Fruit fly (Drosophila melanogaster) whole organism, embryonic: Measurements from ENCODE around the gene asl.

Experiments used
- ATbp ChIP-seq: fragments of 200-800 bp; sonication (Bioruptor generic); optimal IDR thresholded peaks from 2 replicates; lab custom pipeline; 2017; ENCODE audit warnings: missing biosample characterization, mild to moderate bottlenecking, missing genetic modification characterization, missing genetic modification reagents
- Atf3 ChIP-seq: fragments of 200-800 bp; sonication (Bioruptor generic); optimal IDR thresholded peaks from 3 replicates; lab custom pipeline; 2016; ENCODE audit warnings: missing biosample characterization, missing genetic modification characterization
- Atf6 ChIP-seq: fragments of 200-800 bp; sonication (Bioruptor generic); IDR thresholded peaks from 2 replicates; pipeline ENCODE4 v1.3.6; 2022; ENCODE audit warnings: missing biosample characterization, missing genetic modification characterization
- B-H1 ChIP-seq: fragments of 200-800 bp; sonication (Bioruptor generic); IDR thresholded peaks from 3 replicates; pipeline ENCODE4 v1.3.6; 2022; ENCODE audit warnings: missing biosample characterization, missing genetic modification characterization
- Blimp-1 ChIP-seq: fragments of 200-800 bp; sonication (Bioruptor generic); optimal IDR thresholded peaks from 3 replicates; lab custom pipeline; 2018; ENCODE audit warnings: missing biosample characterization, missing genetic modification characterization, mild to moderate bottlenecking, moderate library complexity, missing genetic modification reagents
- CG12299 ChIP-seq: fragments of 200-800 bp; sonication (Bioruptor generic); optimal IDR thresholded peaks from 2 replicates; lab custom pipeline; 2018; ENCODE audit warnings: missing biosample characterization, mild to moderate bottlenecking, missing genetic modification characterization
- CG14014 ChIP-seq: fragments of 200-800 bp; sonication (Bioruptor generic); IDR thresholded peaks from 2 replicates; pipeline ENCODE4 v1.3.6; 2022; ENCODE audit warnings: missing biosample characterization, missing genetic modification characterization
- CG14860 ChIP-seq: fragments of 200-800 bp; sonication (Bioruptor generic); IDR thresholded peaks from 3 replicates; pipeline ENCODE4 v1.3.6; 2022; ENCODE audit warnings: missing biosample characterization, missing genetic modification characterization; ENCODE audit not compliant: partially characterized antibody
- CG15601 ChIP-seq: fragments of 200-800 bp; sonication (Bioruptor generic); optimal IDR thresholded peaks from 3 replicates; lab custom pipeline; 2019; ENCODE audit warnings: missing biosample characterization, mild to moderate bottlenecking, missing genetic modification characterization, moderate library complexity
- CG31224 ChIP-seq: fragments of 200-800 bp; sonication (Bioruptor generic); IDR thresholded peaks from 2 replicates; pipeline ENCODE4 v1.3.6; 2022; ENCODE audit warnings: missing biosample characterization, missing genetic modification characterization
- CG32772 ChIP-seq: fragments of 200-800 bp; sonication (Bioruptor generic); IDR thresholded peaks from 2 replicates; pipeline ENCODE4 v1.3.6; 2022; ENCODE audit warnings: missing biosample characterization, missing genetic modification characterization
- CG33557 ChIP-seq: fragments of 200-800 bp; sonication (Bioruptor generic); optimal IDR thresholded peaks from 2 replicates; lab custom pipeline; 2019; ENCODE audit warnings: missing biosample characterization, mild to moderate bottlenecking, missing genetic modification characterization, moderate library complexity
- CG7372 ChIP-seq: fragments of 200-800 bp; sonication (Bioruptor generic); IDR thresholded peaks from 2 replicates; pipeline ENCODE4 v1.3.6; 2022; ENCODE audit warnings: missing biosample characterization, missing genetic modification characterization
- CG7963 ChIP-seq: fragments of 200-800 bp; sonication (Bioruptor generic); IDR thresholded peaks from 3 replicates; pipeline ENCODE4 v1.3.6; 2022; ENCODE audit warnings: missing biosample characterization, missing genetic modification characterization; ENCODE audit not compliant: partially characterized antibody
- CG8944 ChIP-seq: fragments of 200-800 bp; sonication (Bioruptor generic); optimal IDR thresholded peaks from 3 replicates; lab custom pipeline; 2016; ENCODE audit warnings: missing biosample characterization, missing genetic modification characterization
- Doc2 ChIP-seq: fragments of 200-800 bp; sonication (Bioruptor generic); IDR thresholded peaks from 2 replicates; pipeline ENCODE4 v1.3.6; 2022; ENCODE audit warnings: missing biosample characterization, missing genetic modification characterization
- E2f1 ChIP-seq: fragments of 200-800 bp; sonication (Bioruptor generic); IDR thresholded peaks from 2 replicates; pipeline ENCODE4 v1.3.6; 2022; ENCODE audit warnings: missing biosample characterization, missing genetic modification characterization
- Fer1 ChIP-seq: fragments of 200-800 bp; sonication (Bioruptor generic); optimal IDR thresholded peaks from 2 replicates; lab custom pipeline; 2017; ENCODE audit warnings: missing biosample characterization, mild to moderate bottlenecking, missing genetic modification characterization
- Fer2 ChIP-seq: fragments of 200-800 bp; sonication (Bioruptor generic); optimal IDR thresholded peaks from 2 replicates; lab custom pipeline; 2018; ENCODE audit warnings: missing biosample characterization, mild to moderate bottlenecking, missing genetic modification characterization, moderate library complexity
- Hmr ChIP-seq: fragments of 200-800 bp; sonication (Bioruptor generic); optimal IDR thresholded peaks from 3 replicates; lab custom pipeline; 2017; ENCODE audit warnings: mild to moderate bottlenecking, missing biosample characterization, missing genetic modification reagents, missing genetic modification characterization
- Hr3 ChIP-seq: fragments of 200-800 bp; sonication (Bioruptor generic); optimal IDR thresholded peaks from 3 replicates; lab custom pipeline; 2016; ENCODE audit warnings: missing biosample characterization, missing genetic modification characterization
- Hr78 ChIP-seq, 2 experiments: fragments of 200-800 bp in 1 of 2; fragments of >200 bp in 1 of 2; sonication (Bioruptor generic) in 1 of 2; optimal IDR thresholded peaks; 2 replicates each; lab custom pipeline; 2017 to 2019; ENCODE audit warnings: missing biosample characterization in 2 of 2, missing genetic modification characterization in 2 of 2, mild to moderate bottlenecking in 1 of 2, moderate library complexity in 1 of 2
- Mad ChIP-seq: fragments of 200-800 bp; sonication (Bioruptor generic); optimal IDR thresholded peaks from 2 replicates; lab custom pipeline; 2016; ENCODE audit warnings: missing biosample characterization, missing genetic modification characterization
- Sox102F ChIP-seq: fragments of 200-800 bp; sonication (Bioruptor generic); optimal IDR thresholded peaks from 2 replicates; lab custom pipeline; 2018; ENCODE audit warnings: missing biosample characterization, mild to moderate bottlenecking, missing genetic modification characterization, moderate library complexity
- Xrp1 ChIP-seq: fragments of 200-800 bp; sonication (Bioruptor generic); IDR thresholded peaks from 2 replicates; pipeline ENCODE4 v1.3.6; 2022; ENCODE audit warnings: missing biosample characterization, missing genetic modification characterization
- ap ChIP-seq: fragments of 200-800 bp; sonication (Bioruptor generic); IDR thresholded peaks from 2 replicates; pipeline ENCODE4 v1.3.6; 2022; ENCODE audit warnings: missing biosample characterization, missing genetic modification characterization
- bowl ChIP-seq: fragments of 200-800 bp; sonication (Bioruptor generic); IDR thresholded peaks from 2 replicates; pipeline ENCODE4 v1.3.6; 2022; ENCODE audit warnings: missing biosample characterization, missing genetic modification characterization
- cg ChIP-seq: fragments of 200-800 bp; sonication (Bioruptor generic); optimal IDR thresholded peaks from 3 replicates; lab custom pipeline; 2019; ENCODE audit warnings: missing biosample characterization, mild to moderate bottlenecking, missing genetic modification characterization, moderate library complexity
- cwo ChIP-seq: fragments of 200-800 bp; sonication (Bioruptor generic); optimal IDR thresholded peaks from 3 replicates; lab custom pipeline; 2017; ENCODE audit warnings: missing biosample characterization, missing genetic modification characterization, mild to moderate bottlenecking, moderate library complexity, missing genetic modification reagents
- fd3F ChIP-seq: fragments of 200-800 bp; sonication (Bioruptor generic); optimal IDR thresholded peaks from 2 replicates; lab custom pipeline; 2018; ENCODE audit warnings: missing biosample characterization, mild to moderate bottlenecking, missing genetic modification characterization, moderate library complexity
- ftz-f1 ChIP-seq: fragments of 200-800 bp; sonication (Bioruptor generic); optimal IDR thresholded peaks from 2 replicates; lab custom pipeline; 2016; ENCODE audit warnings: missing biosample characterization, missing genetic modification characterization
- hbn ChIP-seq: fragments of 200-800 bp; sonication (Bioruptor generic); IDR thresholded peaks from 2 replicates; pipeline ENCODE4 v1.3.6; 2022; ENCODE audit warnings: missing biosample characterization, missing genetic modification characterization; ENCODE audit not compliant: partially characterized antibody
- insv ChIP-seq, 2 experiments: fragments of 200-800 bp; sonication (Bioruptor generic); optimal IDR thresholded peaks; 3 replicates each; lab custom pipeline; 2016 to 2018; ENCODE audit warnings: missing biosample characterization in 2 of 2, missing genetic modification characterization in 2 of 2
- lmd ChIP-seq: fragments of 200-800 bp; sonication (Bioruptor generic); IDR thresholded peaks from 2 replicates; pipeline ENCODE4 v1.3.6; 2022; ENCODE audit warnings: missing biosample characterization, missing genetic modification characterization
- nerfin-1 ChIP-seq: fragments of 200-800 bp; sonication (Bioruptor generic); optimal IDR thresholded peaks from 3 replicates; lab custom pipeline; 2019; ENCODE audit warnings: missing biosample characterization, mild to moderate bottlenecking, missing genetic modification characterization, moderate library complexity
- pan ChIP-seq, 4 experiments: fragments of >200 bp in 3 of 4; fragments of 200-800 bp in 1 of 4; sonication (Bioruptor generic) in 1 of 4; optimal IDR thresholded peaks in 3 of 4; IDR thresholded peaks in 1 of 4; 2 replicates each; pipeline versions ENCODE4 v1.3.6 to Lab custom; 2017 to 2022; ENCODE audit warnings: missing biosample characterization in 2 of 4, missing genetic modification characterization in 2 of 4, mixed read lengths in 1 of 4
- prd ChIP-seq, 3 experiments: fragments of >200 bp in 2 of 3; fragments of 200-800 bp in 1 of 3; sonication (Bioruptor generic) in 1 of 3; optimal IDR thresholded peaks in 2 of 3; IDR thresholded peaks in 1 of 3; 2 replicates in 2 of 3; 3 replicates in 1 of 3; pipeline versions ENCODE4 v1.3.6 to Lab custom; 2017 to 2022; ENCODE audit warnings: missing biosample characterization in 1 of 3, missing genetic modification characterization in 1 of 3
- ranshi ChIP-seq: fragments of 200-800 bp; sonication (Bioruptor generic); IDR thresholded peaks from 2 replicates; pipeline ENCODE4 v1.3.6; 2022; ENCODE audit warnings: missing biosample characterization, missing genetic modification characterization
- salm ChIP-seq: fragments of 200-800 bp; sonication (Bioruptor generic); optimal IDR thresholded peaks from 2 replicates; lab custom pipeline; 2018; ENCODE audit warnings: missing biosample characterization, mild to moderate bottlenecking, missing genetic modification characterization
- sd ChIP-seq: fragments of 200-800 bp; sonication (Bioruptor generic); optimal IDR thresholded peaks from 3 replicates; lab custom pipeline; 2018; ENCODE audit warnings: missing biosample characterization, mild to moderate bottlenecking, missing genetic modification characterization, moderate library complexity
- slp2 ChIP-seq: fragments of 200-800 bp; sonication (Bioruptor generic); optimal IDR thresholded peaks from 2 replicates; lab custom pipeline; 2016; ENCODE audit warnings: missing biosample characterization, missing genetic modification characterization
- sna ChIP-seq: fragments of 200-800 bp; sonication (Bioruptor generic); IDR thresholded peaks from 2 replicates; pipeline ENCODE4 v1.3.6; 2022; ENCODE audit warnings: missing biosample characterization, missing genetic modification characterization; ENCODE audit not compliant: partially characterized antibody
- sug ChIP-seq: fragments of 200-800 bp; optimal IDR thresholded peaks from 2 replicates; lab custom pipeline; 2019; ENCODE audit warnings: missing biosample characterization, mild to moderate bottlenecking, missing genetic modification characterization, moderate library complexity
- tin ChIP-seq: fragments of 200-800 bp; sonication (Bioruptor generic); optimal IDR thresholded peaks from 3 replicates; lab custom pipeline; 2016; ENCODE audit warnings: missing biosample characterization, missing genetic modification characterization
- tna ChIP-seq: fragments of 200-800 bp; sonication (Bioruptor generic); IDR thresholded peaks from 2 replicates; pipeline ENCODE4 v1.3.6; 2022; ENCODE audit warnings: missing biosample characterization, missing genetic modification characterization; ENCODE audit not compliant: partially characterized antibody
- vfl ChIP-seq: fragments of 200-800 bp; sonication (Bioruptor generic); optimal IDR thresholded peaks from 2 replicates; lab custom pipeline; 2016; ENCODE audit warnings: missing biosample characterization, missing genetic modification characterization

Gene asl

DNA sequence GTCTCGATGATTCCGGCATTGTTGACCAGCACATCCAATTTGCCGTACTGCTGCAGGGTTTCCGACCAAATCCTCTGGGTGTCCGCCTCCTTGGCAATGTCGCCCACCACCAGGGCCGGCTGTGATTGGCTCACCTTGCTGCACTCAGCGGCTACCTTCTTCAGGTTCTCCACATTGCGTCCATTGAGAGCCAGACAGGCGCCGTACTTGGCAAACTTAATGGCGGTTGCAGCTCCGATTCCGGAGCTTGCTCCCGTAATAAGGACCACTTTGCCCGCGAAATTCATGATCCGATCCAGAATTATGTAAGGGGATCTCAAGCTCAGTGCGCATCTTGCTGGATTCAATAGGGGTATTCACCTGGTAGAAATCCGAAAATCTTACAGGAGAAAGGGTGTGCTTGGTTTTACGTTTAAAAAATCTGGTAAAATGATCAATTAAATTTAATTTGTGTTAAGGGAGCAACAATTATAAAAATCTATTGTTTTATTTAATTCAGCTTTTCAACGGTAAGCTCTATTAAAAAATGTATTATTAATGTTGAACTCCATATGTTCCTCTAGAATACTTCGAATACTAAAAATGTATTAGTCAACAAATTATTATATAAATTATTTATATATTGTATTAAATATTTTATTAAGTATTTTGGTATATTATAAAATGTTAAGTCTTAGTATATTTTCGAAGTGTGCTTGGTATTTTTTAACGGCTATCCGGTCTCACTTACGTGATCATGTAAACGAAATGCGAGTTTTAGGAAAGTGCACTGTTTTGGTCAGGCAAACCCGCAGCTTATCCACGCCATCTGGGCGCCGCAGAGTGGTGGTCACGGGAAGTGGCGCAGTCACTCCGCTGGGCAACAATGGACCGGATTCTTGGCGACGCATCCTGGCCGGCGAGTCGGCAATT, 30.4 kb upstream of the asl start, which contains the start of the genes CG31548 and CG12170 (continued):
- TF ChIP-seq CG7963 (GFP tag; lab: Robert Waterston, UW) (no peak), Atf6 (GFP tag; lab: Robert Waterston, UW) (peak; percentile 39; the same call in 1 of the 2 replicates), CG31224 (GFP tag; lab: Robert Waterston, UW) (no peak), Blimp-1 (GFP tag; lab: Kevin White, UChicago) (no peak), Hr3 (GFP tag; lab: Kevin White, UChicago) (peak; percentile 46), Hr78 (GFP tag; optimal IDR thresholded peaks at IDR 0.05; lab: Kevin White, UChicago) (no peak), tin (GFP tag; lab: Kevin White, UChicago) (peak; percentile 29), bowl (GFP tag; lab: Robert Waterston, UW) (no peak), Doc2 (GFP tag; lab: Robert Waterston, UW) (no peak), E2f1 (GFP tag; lab: Robert Waterston, UW) (peak; percentile 39; the same call in 1 of the 2 replicates), ranshi (GFP tag; lab: Robert Waterston, UW) (peak; percentile 33; the same call in 1 of the 2 replicates), ap (peak; percentile 29; the same call in 1 of the 2 replicates), pan (optimal IDR thresholded peaks at IDR 0.05; lab: Kevin White, UChicago) (no peak), pan (GFP tag; optimal IDR thresholded peaks at IDR 0.05 in 1 of 2, IDR thresholded peaks at IDR 0.05 in 1 of 2) (peak in 1 of 2 experiments; percentile 48), ftz-f1 (GFP tag; lab: Kevin White, UChicago) (no peak), Mad (GFP tag; lab: Kevin White, UChicago) (no peak), CG12299 (no peak), sd (tag; lab: Kevin White, UChicago) (no peak), ATbp (no peak), B-H1 (GFP tag; lab: Robert Waterston, UW) (0 out of 3 replicates have a peak, but pooled peaks have one; percentile 15), tna (GFP tag; lab: Robert Waterston, UW) (no peak), CG33557 (GFP tag; lab: Kevin White, UChicago) (no peak), vfl (GFP tag; lab: Kevin White, UChicago) (peak; percentile 15), slp2 (no peak), Sox102F (GFP tag; lab: Kevin White, UChicago) (no peak), sna (0 out of 2 replicates have a peak, but pooled peaks have one; percentile 23), fd3F (GFP tag; lab: Kevin White, UChicago) (peak; percentile 11), Fer1 (GFP tag; lab: Kevin White, UChicago) (peak; percentile 41), prd (optimal IDR thresholded peaks at IDR 0.05; lab: Kevin White, UChicago) (no peak), prd (GFP tag; IDR thresholded peaks at IDR 0.05; lab: Robert Waterston, UW) (peak; percentile 42; the same call in 1 of the 3 replicates), lmd (GFP tag; lab: Robert Waterston, UW) (no peak), cwo (GFP tag; lab: Kevin White, UChicago) (no peak), Fer2 (tag; lab: Kevin White, UChicago) (no peak), CG14860 (GFP tag; lab: Robert Waterston, UW) (no peak), insv (GFP tag; optimal IDR thresholded peaks at IDR 0.05; lab: Kevin White, UChicago) (no peak), sug (no peak), cg (GFP tag; lab: Kevin White, UChicago) (no peak), Atf3 (GFP tag; lab: Kevin White, UChicago) (no peak), CG8944 (GFP tag; lab: Kevin White, UChicago) (no peak), CG32772 (GFP tag; lab: Robert Waterston, UW) (no peak), hbn (no peak), CG7372 (GFP tag; lab: Robert Waterston, UW) (no peak), salm (tag; lab: Kevin White, UChicago) (no peak), CG14014 (peak; percentile 46; the same call in 1 of the 2 replicates), Hmr (no peak), Xrp1 (GFP tag; lab: Robert Waterston, UW) (no peak), CG15601 (tag; lab: Kevin White, UChicago) (peak; percentile 32), nerfin-1 (no peak)
